Worm (Caenorhabditis elegans): Measurements from ENCODE around the gene H03G16.1.

- TF ChIP-seq mep-1 (tag; optimal IDR thresholded peaks at IDR 0.05), result no peak
- no peak for TF ChIP-seq nhr-2 (tag; optimal IDR thresholded peaks at IDR 0.05)
- no peak for TF ChIP-seq snpc-4 (tag; optimal IDR thresholded peaks at IDR 0.05)
- no peak for TF ChIP-seq lin-13 (tag; optimal IDR thresholded peaks at IDR 0.05)
- TF ChIP-seq nhr-237 (tag; optimal IDR thresholded peaks at IDR 0.05), result no peak
- no peak for TF ChIP-seq mab-5 (tag; optimal IDR thresholded peaks at IDR 0.05)
- no peak for TF ChIP-seq unc-120 (tag; optimal IDR thresholded peaks at IDR 0.05; ENCODE audit: poor library complexity, severe bottlenecking)
- no peak for TF ChIP-seq ces-1 (GFP tag; optimal IDR thresholded peaks at IDR 0.05)
- TF ChIP-seq blmp-1 (tag; optimal IDR thresholded peaks at IDR 0.05), result no peak
These were observed 41.3 kb downstream of the H03G16.1 start, which contains the start of gene F09B12.7 for ce11 chrX:15094973-15095372.

Measured in whole organism, mixed stage, embryonic.